Fruit fly (Drosophila melanogaster) S2 (cell line): ENCODE data around the gene Skp2.

Source experiments
- CG8478 ChIP-seq: fragments of >200 bp; optimal IDR thresholded peaks from 2 replicates; lab custom pipeline; 2018
- CTCF ChIP-seq, 2 experiments: fragments of >200 bp; optimal IDR thresholded peaks; 2 replicates each; lab custom pipeline; 2018

Skp2 gene

dm6 chr3R:4333964-4334363, 3.5 kb downstream of the Skp2 start, which contains the start of gene CG9776:
CG9776 (minus strand) TSS chr3R:4334071.
- TF ChIP-seq CTCF (optimal IDR thresholded peaks at IDR 0.05; lab: Kevin White, UChicago) (peak; percentile 18 to 34), CG8478 (lab: Kevin White, UChicago) (no peak)

dm6 chr3R:4319507-4320138, 17.9 kb downstream of the Skp2 start, which contains the start of gene CG9795:
CG9795 (plus strand) TSS chr3R:4319683.
- no peak for TF ChIP-seq CTCF (optimal IDR thresholded peaks at IDR 0.05; lab: Kevin White, UChicago)
- TF ChIP-seq CG8478 (lab: Kevin White, UChicago) = no peak

dm6 chr3R:4318999-4319398, 18.5 kb downstream of the Skp2 start, which contains the start of gene Syt14:
Syt14 (minus strand) TSS chr3R:4319069.
- TF ChIP-seq CTCF (optimal IDR thresholded peaks at IDR 0.05; lab: Kevin White, UChicago) (no peak), CG8478 (lab: Kevin White, UChicago) (no peak)

- no peak for TF ChIP-seq CG8478 (lab: Kevin White, UChicago)
- TF ChIP-seq CTCF (optimal IDR thresholded peaks at IDR 0.05; lab: Kevin White, UChicago) = no peak
These were observed 18.9 kb downstream of the Skp2 start for dm6 chr3R:4318589-4318988.

dm6 chr3R:4311067-4311723, 26.3 kb downstream of the Skp2 start, which contains the start of gene Suv3:
Suv3 (plus strand) TSS chr3R:4311555.
- TF ChIP-seq CG8478 (lab: Kevin White, UChicago) = no peak
- no peak for TF ChIP-seq CTCF (optimal IDR thresholded peaks at IDR 0.05; lab: Kevin White, UChicago)

- no peak for TF ChIP-seq CG8478 (lab: Kevin White, UChicago)
- no peak for TF ChIP-seq CTCF (optimal IDR thresholded peaks at IDR 0.05; lab: Kevin White, UChicago)
These were observed 26.8 kb downstream of the Skp2 start, which contains the start of gene Vps24 for dm6 chr3R:4310683-4311066. Vps24 (minus strand) TSS chr3R:4310947.

- TF ChIP-seq CG8478 (lab: Kevin White, UChicago) (no peak), CTCF (optimal IDR thresholded peaks at IDR 0.05; lab: Kevin White, UChicago) (no peak)
These were observed 28.8 kb downstream of the Skp2 start for dm6 chr3R:4308708-4309107.

dm6 chr3R:4307664-4308416, 29.6 kb downstream of the Skp2 start, which contains the start of gene MP1:
MP1 (plus strand) TSS chr3R:4307908.
- TF ChIP-seq CG8478 (lab: Kevin White, UChicago) (no peak), CTCF (optimal IDR thresholded peaks at IDR 0.05; lab: Kevin White, UChicago) (no peak)

- TF ChIP-seq CTCF (optimal IDR thresholded peaks at IDR 0.05; lab: Kevin White, UChicago) (no peak), CG8478 (lab: Kevin White, UChicago) (no peak)
These were observed 36.0 kb downstream of the Skp2 start for dm6 chr3R:4301485-4301884.

dm6 chr3R:4294689-4295088, 42.8 kb downstream of the Skp2 start, which contains the start of gene Nepl11:
Nepl11 (minus strand) TSS chr3R:4294840.
- TF ChIP-seq CG8478 (lab: Kevin White, UChicago) (no peak), CTCF (optimal IDR thresholded peaks at IDR 0.05; lab: Kevin White, UChicago) (no peak)

dm6 chr3R:4292185-4292584, 45.3 kb downstream of the Skp2 start:
- no peak for TF ChIP-seq CG8478 (lab: Kevin White, UChicago)
- no peak for TF ChIP-seq CTCF (optimal IDR thresholded peaks at IDR 0.05; lab: Kevin White, UChicago)

- TF ChIP-seq CTCF (optimal IDR thresholded peaks at IDR 0.05; lab: Kevin White, UChicago) (no peak), CG8478 (lab: Kevin White, UChicago) (no peak)
These were observed 46.2 kb downstream of the Skp2 start for dm6 chr3R:4291289-4291688.
